Worm (Caenorhabditis elegans): ENCODE measurements around the gene F20D6.8.

DNA sequence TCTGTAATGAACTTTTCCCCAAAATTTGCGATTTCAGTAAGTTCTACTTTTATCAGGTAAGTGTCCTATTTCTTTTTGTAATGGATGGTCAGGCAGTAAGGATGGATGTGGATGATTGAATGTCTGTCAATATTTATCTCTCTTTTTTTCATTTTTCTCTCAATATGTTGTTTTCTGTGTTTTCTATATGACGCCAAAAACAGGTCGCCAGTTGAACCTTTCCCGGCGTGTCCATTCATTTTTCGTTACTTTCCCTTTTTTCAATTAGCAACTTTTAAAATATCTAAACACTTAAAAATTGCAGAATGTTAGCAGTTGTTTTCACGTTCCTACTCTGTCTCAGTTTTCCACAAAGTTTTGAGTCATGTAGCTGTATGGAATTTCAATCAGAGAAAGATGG, 38.9 kb upstream of the F20D6.8 start, which contains the start of gene timp-1:
- TF ChIP-seq snpc-4 (tag; optimal IDR thresholded peaks at IDR 0.05) = no peak
- TF ChIP-seq elt-3 (tag; optimal IDR thresholded peaks at IDR 0.05) = no peak
- TF ChIP-seq lin-11 (tag; optimal IDR thresholded peaks at IDR 0.05) = no peak
- no peak for TF ChIP-seq unc-62 (GFP tag; optimal IDR thresholded peaks at IDR 0.05)
- no peak for TF ChIP-seq lsy-2 (tag; optimal IDR thresholded peaks at IDR 0.05)
- no peak for TF ChIP-seq aly-2 (tag; optimal IDR thresholded peaks at IDR 0.05)
- no peak for TF ChIP-seq ama-1 (optimal IDR thresholded peaks at IDR 0.05)
- TF ChIP-seq fos-1 (tag; optimal IDR thresholded peaks at IDR 0.05) = no peak
- no peak for TF ChIP-seq mdl-1 (tag; optimal IDR thresholded peaks at IDR 0.05)
- no peak for TF ChIP-seq nhr-12 (tag; optimal IDR thresholded peaks at IDR 0.05)
- TF ChIP-seq nhr-25 (tag; optimal IDR thresholded peaks at IDR 0.05) = no peak
- TF ChIP-seq R02D3.7 (tag; optimal IDR thresholded peaks at IDR 0.05) = no peak
- no peak for TF ChIP-seq dmd-4 (tag; optimal IDR thresholded peaks at IDR 0.05)
- no peak for TF ChIP-seq nhr-77 (tag; optimal IDR thresholded peaks at IDR 0.05)
